Worm (Caenorhabditis elegans): ENCODE data around the gene zipt-7.1.

ce11 chrIV:17265279-17265678, 22.7 kb downstream of the zipt-7.1 start, which contains the start of gene str-187:
- TF ChIP-seq nhr-28 (tag; optimal IDR thresholded peaks at IDR 0.05) = no peak
- TF ChIP-seq mls-2 (tag; optimal IDR thresholded peaks at IDR 0.05) = no peak
- TF ChIP-seq lin-32 (GFP tag; optimal IDR thresholded peaks at IDR 0.05) = no peak
